Worm (Caenorhabditis elegans) whole organism, early embryonic: Measurements from ENCODE around the gene syx-4.

Experiments used
- B0310.2 ChIP-seq: sonication (generic microtip); optimal IDR thresholded peaks from 2 replicates; lab custom pipeline; 2016; ENCODE audit warnings: mild to moderate bottlenecking, missing genetic modification characterization, missing compliant biosample characterization
- F13C5.2 ChIP-seq: sonication (generic microtip); optimal IDR thresholded peaks from 2 replicates; lab custom pipeline; 2017; ENCODE audit warnings: mild to moderate bottlenecking, missing genetic modification characterization, inconsistent platforms, missing compliant biosample characterization
- aly-1 ChIP-seq: sonication (generic microtip); optimal IDR thresholded peaks from 2 replicates; lab custom pipeline; 2016; ENCODE audit warnings: missing genetic modification characterization, missing compliant biosample characterization
- ama-1 ChIP-seq: fragments of 150-350 bp; optimal IDR thresholded peaks from 2 replicates; lab custom pipeline; 2014
- ceh-13 ChIP-seq: fragments of 200-800 bp; sonication (Bioruptor generic); optimal IDR thresholded peaks from 2 replicates; lab custom pipeline; 2018; ENCODE audit warnings: mild to moderate bottlenecking, missing genetic modification characterization, missing compliant biosample characterization
- ceh-36 ChIP-seq: sonication (generic microtip); optimal IDR thresholded peaks from 2 replicates; lab custom pipeline; 2016; ENCODE audit warnings: missing genetic modification characterization, inconsistent platforms, missing compliant biosample characterization
- ets-7 ChIP-seq: sonication (generic microtip); optimal IDR thresholded peaks from 2 replicates; lab custom pipeline; 2016; ENCODE audit warnings: missing genotype, missing genetic modification characterization, missing compliant biosample characterization
- flt-1 ChIP-seq: fragments of 200-800 bp; sonication (Bioruptor generic); IDR thresholded peaks from 2 replicates; pipeline ENCODE4 v1.3.6; 2022; ENCODE audit warnings: missing genetic modification characterization, missing compliant biosample characterization
- hmbx-1 ChIP-seq: sonication (generic microtip); optimal IDR thresholded peaks from 2 replicates; lab custom pipeline; 2016; ENCODE audit warnings: mild to moderate bottlenecking, missing genetic modification characterization, missing compliant biosample characterization
- hmg-4 ChIP-seq: fragments of 200-800 bp; sonication (Bioruptor generic); optimal IDR thresholded peaks from 2 replicates; lab custom pipeline; 2018; ENCODE audit warnings: mild to moderate bottlenecking, missing genetic modification characterization, missing compliant biosample characterization
- hnd-1 ChIP-seq: sonication (generic microtip); optimal IDR thresholded peaks from 2 replicates; lab custom pipeline; 2016; ENCODE audit warnings: missing genetic modification characterization, missing compliant biosample characterization
- pes-1 ChIP-seq: fragments of 200-800 bp; sonication (Bioruptor generic); IDR thresholded peaks from 2 replicates; pipeline ENCODE4 v1.3.6; 2022; ENCODE audit warnings: missing genetic modification reagents, missing genetic modification characterization, missing compliant biosample characterization
- scrt-1 ChIP-seq: fragments of 200-800 bp; sonication (Bioruptor generic); IDR thresholded peaks from 2 replicates; pipeline ENCODE4 v1.3.6; 2022; ENCODE audit warnings: missing genetic modification characterization, missing compliant biosample characterization
- sea-1 ChIP-seq: fragments of 200-800 bp; sonication (Bioruptor generic); conservative IDR thresholded peaks from 2 replicates; pipeline ENCODE4 v1.3.6; 2022; ENCODE audit warnings: missing genetic modification characterization, missing compliant biosample characterization
- tbx-11 ChIP-seq: fragments of 200-800 bp; sonication (Bioruptor generic); IDR thresholded peaks from 2 replicates; pipeline ENCODE4 v1.3.6; 2022; ENCODE audit warnings: missing genetic modification characterization, missing compliant biosample characterization
- tbx-37 ChIP-seq: fragments of 200-800 bp; sonication (Bioruptor generic); conservative IDR thresholded peaks from 2 replicates; pipeline ENCODE4 v1.3.6; 2022; ENCODE audit warnings: missing genetic modification reagents, missing genetic modification characterization, missing compliant biosample characterization
- tra-4 ChIP-seq: sonication (generic microtip); optimal IDR thresholded peaks from 2 replicates; lab custom pipeline; 2017; ENCODE audit warnings: missing genetic modification characterization, missing compliant biosample characterization

Gene syx-4

DNA sequence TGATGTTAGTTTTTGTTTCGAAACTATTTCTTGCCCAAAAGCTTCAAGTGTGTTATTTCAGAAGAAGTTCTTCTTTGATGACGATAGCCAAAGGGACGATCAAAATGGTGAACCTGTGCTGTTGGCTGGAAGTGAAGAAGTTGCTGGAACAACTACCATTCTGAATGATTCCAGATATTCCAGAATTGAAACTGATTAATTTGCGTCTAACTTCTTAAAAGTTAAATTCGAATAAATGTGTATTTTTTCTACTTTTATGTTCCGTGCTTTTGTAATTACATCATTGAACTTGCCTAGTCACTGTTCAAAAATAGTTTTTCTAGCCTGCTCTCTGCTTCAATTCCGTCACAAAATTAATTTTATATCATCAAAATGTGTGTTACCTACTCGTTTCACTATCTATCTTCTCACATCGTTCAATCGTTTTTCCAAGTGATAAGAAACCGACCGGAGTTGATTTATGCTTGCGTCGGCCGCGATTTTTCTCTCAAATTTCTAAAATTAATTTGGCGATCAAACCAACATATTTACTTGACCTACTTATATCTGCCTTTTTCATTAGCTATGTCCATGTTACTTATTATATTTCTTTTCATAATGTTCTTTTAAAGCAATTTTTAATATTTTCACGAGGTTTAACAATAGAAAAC lies 18.1 kb downstream of the syx-4 start:
- TF ChIP-seq tbx-11 (GFP tag; lab: Robert Waterston, UW) (no peak), hmbx-1 (tag; lab: Kevin White, UChicago) (no peak), aly-1 (no peak), sea-1 (no peak), flt-1 (GFP tag; lab: Robert Waterston, UW) (no peak), hnd-1 (tag; lab: Kevin White, UChicago) (no peak), tbx-37 (no peak), F13C5.2 (tag; lab: Kevin White, UChicago) (no peak), hmg-4 (GFP tag; lab: Kevin White, UChicago) (no peak), ceh-13 (GFP tag; lab: Kevin White, UChicago) (no peak), pes-1 (GFP tag; lab: Robert Waterston, UW) (no peak), B0310.2 (no peak), scrt-1 (no peak), ets-7 (tag; lab: Kevin White, UChicago) (no peak)

DNA sequence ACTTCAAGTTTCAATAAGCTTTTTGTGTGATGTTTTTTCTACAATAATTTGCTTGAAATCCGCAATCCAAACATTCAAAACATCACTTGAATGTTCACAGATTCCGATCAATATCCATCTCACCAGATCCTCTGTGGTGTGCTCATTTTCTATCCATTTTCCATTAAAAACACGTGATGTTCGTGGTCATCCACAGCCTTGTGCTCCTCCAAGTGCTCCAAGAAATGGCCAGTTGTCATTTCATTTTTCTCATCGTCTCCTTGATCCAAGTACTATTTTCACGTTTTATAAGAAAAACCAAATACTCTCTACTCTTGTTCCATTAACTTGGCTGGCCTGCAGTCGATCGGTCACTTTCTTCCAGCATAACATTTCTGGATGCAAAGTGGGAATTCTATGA lies 19.1 kb downstream of the syx-4 start:
- no peak for TF ChIP-seq ama-1 (lab: Kevin White, UChicago)
- no peak for TF ChIP-seq ceh-13 (GFP tag; lab: Kevin White, UChicago)
- no peak for TF ChIP-seq F13C5.2 (tag; lab: Kevin White, UChicago)
- TF ChIP-seq tra-4 (tag; lab: Kevin White, UChicago): no peak
- TF ChIP-seq ceh-36 (tag; lab: Kevin White, UChicago): no peak
- no peak for TF ChIP-seq aly-1
- TF ChIP-seq hmg-4 (GFP tag; lab: Kevin White, UChicago): no peak
- no peak for TF ChIP-seq sea-1
- TF ChIP-seq B0310.2: no peak
- no peak for TF ChIP-seq tbx-37

DNA sequence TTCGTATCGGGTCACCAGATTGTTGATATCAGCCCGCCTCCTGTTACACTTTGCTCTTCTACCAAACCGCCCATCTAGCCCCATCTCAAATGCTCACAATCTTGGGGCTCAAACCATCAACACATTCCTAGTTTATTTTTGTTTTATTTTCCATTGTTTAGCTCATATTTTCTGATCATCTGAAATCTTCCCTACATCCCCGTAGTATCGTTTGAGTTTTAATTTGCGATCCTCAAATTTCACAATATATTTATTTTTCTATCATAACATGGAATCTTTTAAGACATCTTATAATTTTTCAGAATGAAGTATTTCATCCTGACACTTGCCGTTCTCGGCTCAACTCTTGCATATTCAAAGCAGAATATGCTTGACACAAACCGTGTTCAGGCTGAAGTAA lies 19.8 kb downstream of the syx-4 start, which contains the start of gene spp-10:
Gene spp-10, plus strand, starts transcription at position 301 of the 400 bp plus-strand sequence.
- TF ChIP-seq F13C5.2 (tag; lab: Kevin White, UChicago) (no peak), tbx-11 (GFP tag; lab: Robert Waterston, UW) (no peak), ceh-13 (GFP tag; lab: Kevin White, UChicago) (no peak), ceh-36 (tag; lab: Kevin White, UChicago) (no peak)

DNA sequence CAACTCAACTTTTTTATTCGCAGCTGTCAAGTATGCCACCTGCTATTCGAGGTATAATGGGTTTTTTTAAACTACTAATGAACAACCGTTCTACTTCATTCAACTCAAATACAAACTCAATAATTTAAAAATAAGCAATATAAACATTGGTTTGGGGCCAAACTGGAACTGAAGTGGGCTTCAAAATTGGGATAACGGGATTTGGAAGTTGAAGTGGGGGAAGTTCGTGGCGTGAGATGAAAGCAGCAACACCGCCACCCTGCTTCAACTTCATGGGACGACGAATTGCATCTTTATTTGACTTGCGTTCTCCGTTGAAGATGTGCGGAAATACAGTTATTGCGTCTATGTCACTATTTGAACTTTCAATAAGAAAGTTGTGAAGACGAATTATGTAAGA lies 21.4 kb downstream of the syx-4 start:
- TF ChIP-seq hmg-4 (GFP tag; lab: Kevin White, UChicago) (no peak), tra-4 (tag; lab: Kevin White, UChicago) (no peak), tbx-37 (no peak), scrt-1 (no peak), sea-1 (no peak)

DNA sequence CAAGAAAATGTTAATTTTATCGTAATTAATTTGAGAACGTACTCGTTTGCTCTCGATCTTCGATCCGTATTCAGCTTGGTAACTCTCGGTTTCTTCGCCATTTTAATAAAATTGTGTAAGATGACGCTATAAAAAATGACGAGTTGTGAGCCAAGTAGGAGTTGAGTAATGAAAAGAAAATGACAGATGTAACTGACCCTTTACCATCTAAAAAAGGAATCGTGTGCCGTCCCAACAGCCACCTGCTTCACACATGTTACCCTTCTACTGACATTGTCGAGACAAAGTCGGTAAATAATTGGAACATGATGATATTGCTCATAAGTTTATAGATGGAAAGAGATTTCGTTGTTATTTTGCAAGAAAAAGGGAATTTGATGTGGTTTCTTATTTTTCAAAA lies 22.3 kb downstream of the syx-4 start, which contains the start of gene hlh-12:
Gene hlh-12, minus strand, starts transcription at position 101 of the 400 bp plus-strand sequence.
- no peak for TF ChIP-seq hnd-1 (tag; lab: Kevin White, UChicago)
- no peak for TF ChIP-seq flt-1 (GFP tag; lab: Robert Waterston, UW)
- TF ChIP-seq tbx-37: no peak
- TF ChIP-seq ets-7 (tag; lab: Kevin White, UChicago): no peak
- TF ChIP-seq scrt-1: no peak
- TF ChIP-seq tbx-11 (GFP tag; lab: Robert Waterston, UW): no peak
- no peak for TF ChIP-seq tra-4 (tag; lab: Kevin White, UChicago)
- no peak for TF ChIP-seq B0310.2
- TF ChIP-seq hmbx-1 (tag; lab: Kevin White, UChicago): no peak
- no peak for TF ChIP-seq ama-1 (lab: Kevin White, UChicago)
- no peak for TF ChIP-seq ceh-13 (GFP tag; lab: Kevin White, UChicago)
- no peak for TF ChIP-seq hmg-4 (GFP tag; lab: Kevin White, UChicago)
- no peak for TF ChIP-seq ceh-36 (tag; lab: Kevin White, UChicago)
- no peak for TF ChIP-seq F13C5.2 (tag; lab: Kevin White, UChicago)
- no peak for TF ChIP-seq pes-1 (GFP tag; lab: Robert Waterston, UW)
- no peak for TF ChIP-seq aly-1

DNA sequence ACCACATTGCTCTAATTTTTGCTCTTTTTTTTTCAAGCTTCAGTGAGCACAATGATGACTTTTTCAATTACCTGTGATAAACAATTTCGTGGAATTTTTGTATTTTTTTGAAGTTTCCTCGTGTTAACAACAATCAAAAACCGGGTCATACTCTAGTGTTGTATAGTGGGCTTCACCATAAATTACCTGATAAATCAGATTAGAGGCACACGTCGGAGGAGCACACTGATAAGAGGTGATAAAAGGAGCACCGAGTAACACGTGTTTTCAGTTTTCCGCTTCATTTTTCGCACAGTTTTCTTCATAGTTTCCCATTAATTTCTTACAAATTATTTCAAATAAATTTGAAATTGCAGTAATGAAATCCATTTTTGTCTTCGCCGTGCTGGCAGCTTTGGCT lies 24.2 kb downstream of the syx-4 start, which contains the start of gene spp-8:
Gene spp-8, plus strand, starts transcription at position 357 of the 400 bp plus-strand sequence.
- TF ChIP-seq tbx-11 (GFP tag; lab: Robert Waterston, UW): no peak
- no peak for TF ChIP-seq tbx-37
- no peak for TF ChIP-seq F13C5.2 (tag; lab: Kevin White, UChicago)
- no peak for TF ChIP-seq ceh-13 (GFP tag; lab: Kevin White, UChicago)
- no peak for TF ChIP-seq scrt-1
- TF ChIP-seq hmbx-1 (tag; lab: Kevin White, UChicago): no peak
- no peak for TF ChIP-seq flt-1 (GFP tag; lab: Robert Waterston, UW)
- no peak for TF ChIP-seq ama-1 (lab: Kevin White, UChicago)
- TF ChIP-seq ets-7 (tag; lab: Kevin White, UChicago): no peak
- TF ChIP-seq aly-1: no peak
- no peak for TF ChIP-seq B0310.2
- no peak for TF ChIP-seq ceh-36 (tag; lab: Kevin White, UChicago)
- no peak for TF ChIP-seq sea-1

DNA sequence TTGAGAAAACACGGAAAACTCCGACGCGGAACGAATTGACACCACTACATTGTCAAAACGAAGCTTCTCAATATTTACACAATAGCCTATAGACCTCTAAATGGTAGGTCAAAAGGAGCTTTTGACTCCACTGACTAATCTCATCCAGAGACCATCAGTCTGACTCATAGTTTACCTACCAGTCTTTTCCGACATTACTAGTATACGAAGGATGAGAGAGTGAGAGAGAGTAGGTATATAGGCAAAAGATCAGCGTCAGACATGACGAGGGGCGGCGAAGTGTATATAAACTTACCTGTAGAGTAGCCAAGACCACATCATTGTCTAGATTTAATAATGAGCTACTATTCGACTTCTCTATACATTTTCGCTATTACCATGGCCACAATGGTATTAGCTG lies 30.1 kb downstream of the syx-4 start, which contains the start of gene srlf-3:
Gene srlf-3, plus strand, starts transcription at position 301 of the 400 bp plus-strand sequence.
- TF ChIP-seq hnd-1 (tag; lab: Kevin White, UChicago) (no peak), ama-1 (lab: Kevin White, UChicago) (no peak), sea-1 (no peak), ceh-36 (tag; lab: Kevin White, UChicago) (no peak), B0310.2 (no peak), pes-1 (GFP tag; lab: Robert Waterston, UW) (no peak), hmg-4 (GFP tag; lab: Kevin White, UChicago) (no peak), ceh-13 (GFP tag; lab: Kevin White, UChicago) (no peak), tra-4 (tag; lab: Kevin White, UChicago) (no peak), tbx-11 (GFP tag; lab: Robert Waterston, UW) (no peak), scrt-1 (no peak), flt-1 (GFP tag; lab: Robert Waterston, UW) (no peak), hmbx-1 (tag; lab: Kevin White, UChicago) (no peak), aly-1 (no peak), tbx-37 (no peak), F13C5.2 (tag; lab: Kevin White, UChicago) (no peak), ets-7 (tag; lab: Kevin White, UChicago) (no peak)
